4 fruit fly cellular contexts compared by ENCODE assay signal in genomic region chr3L:10637819-10638218, dm6.
TF ChIP-seq lines count a peak whose summit lies in the region.

Gene Cnep1r2 (plus strand): TSS chr3L:10638146.

TF ChIP-seq in whole organism, adult, 20 proteins besides CTCF, POLR2A, EP300 and RAD21 (continued from another document):
- TF ChIP-seq CG7101 (tag; optimal IDR thresholded peaks at IDR 0.05; lab: Kevin White, UChicago) (peak; percentile 98), CG12768 (GFP tag; optimal IDR thresholded peaks at IDR 0.05; lab: Kevin White, UChicago) (peak; percentile 95)

TF ChIP-seq in whole organism, embryonic, 481 proteins besides CTCF, POLR2A, EP300 and RAD21 (continued from another document and continues in another):
- TF ChIP-seq HmgD (GFP tag; optimal IDR thresholded peaks at IDR 0.05; lab: Kevin White, UChicago) = no peak
- TF ChIP-seq gem (tag; optimal IDR thresholded peaks at IDR 0.05; lab: Kevin White, UChicago) = peak; percentile 99
- TF ChIP-seq dan (GFP tag; IDR thresholded peaks at IDR 0.05; lab: Robert Waterston, UW) = peak; percentile 80
- peak; percentile 92 for TF ChIP-seq ATbp (GFP tag; optimal IDR thresholded peaks at IDR 0.05; lab: Kevin White, UChicago)
- TF ChIP-seq Nf-YA (GFP tag; IDR thresholded peaks at IDR 0.05; lab: Robert Waterston, UW) = peak; percentile 82
- peak; percentile 97 for TF ChIP-seq gcm (GFP tag; optimal IDR thresholded peaks at IDR 0.05; lab: Kevin White, UChicago)
- TF ChIP-seq Lim3 (GFP tag; IDR thresholded peaks at IDR 0.05; lab: Robert Waterston, UW) = peak; percentile 72
- peak; percentile 89 for TF ChIP-seq CG6683 (GFP tag; optimal IDR thresholded peaks at IDR 0.05; lab: Kevin White, UChicago)
- TF ChIP-seq ERR (GFP tag; optimal IDR thresholded peaks at IDR 0.05; lab: Kevin White, UChicago) = no peak
- peak; percentile 96 for TF ChIP-seq CG13894 (tag; optimal IDR thresholded peaks at IDR 0.05; lab: Kevin White, UChicago)
- peak; percentile 84 for TF ChIP-seq CG18476 (GFP tag; optimal IDR thresholded peaks at IDR 0.05; lab: Kevin White, UChicago)
- peak; percentile 98 for TF ChIP-seq CG4404 (GFP tag; IDR thresholded peaks at IDR 0.05; lab: Robert Waterston, UW)
- TF ChIP-seq sd (tag; optimal IDR thresholded peaks at IDR 0.05; lab: Kevin White, UChicago) = peak; percentile 93
- peak; percentile 97 for TF ChIP-seq CG12659 (GFP tag; optimal IDR thresholded peaks at IDR 0.05; lab: Kevin White, UChicago)
- TF ChIP-seq kni (GFP tag; optimal IDR thresholded peaks at IDR 0.05; lab: Kevin White, UChicago) = no peak
- TF ChIP-seq CG4707 (GFP tag; optimal IDR thresholded peaks at IDR 0.05; lab: Kevin White, UChicago) = peak; percentile 72
- TF ChIP-seq trem (tag; optimal IDR thresholded peaks at IDR 0.05; lab: Kevin White, UChicago) = peak; percentile 95
- TF ChIP-seq bsh (GFP tag; optimal IDR thresholded peaks at IDR 0.05; lab: Kevin White, UChicago) = peak; percentile 83 to 97
- TF ChIP-seq CG3726 (GFP tag; IDR thresholded peaks at IDR 0.05; lab: Robert Waterston, UW) = peak; percentile 88; the same call in 2 of the 3 replicates
- TF ChIP-seq Gsc (GFP tag; IDR thresholded peaks at IDR 0.05; lab: Robert Waterston, UW) = no peak
- peak; percentile 98 for TF ChIP-seq CG2678 (tag; optimal IDR thresholded peaks at IDR 0.05; lab: Kevin White, UChicago)
- peak; percentile 96 for TF ChIP-seq E2f1 (GFP tag; IDR thresholded peaks at IDR 0.05; lab: Robert Waterston, UW)
- TF ChIP-seq CG33557 (GFP tag; optimal IDR thresholded peaks at IDR 0.05; lab: Kevin White, UChicago) = peak; percentile 98
- peak; percentile 79 for TF ChIP-seq Poxn (GFP tag; IDR thresholded peaks at IDR 0.05; lab: Robert Waterston, UW)
- peak; percentile 57 for TF ChIP-seq CG12071 (GFP tag; optimal IDR thresholded peaks at IDR 0.05; lab: Kevin White, UChicago)
- TF ChIP-seq pfk (GFP tag; optimal IDR thresholded peaks at IDR 0.05; lab: Kevin White, UChicago) = peak; percentile 59
- TF ChIP-seq Rfx (GFP tag; IDR thresholded peaks at IDR 0.05; lab: Robert Waterston, UW) = peak; percentile 97
- TF ChIP-seq Dref (GFP tag; IDR thresholded peaks at IDR 0.05; lab: Robert Waterston, UW) = no peak
- peak; percentile 91 for TF ChIP-seq CG11560 (tag; IDR thresholded peaks at IDR 0.05; lab: Robert Waterston, UW)
- TF ChIP-seq Awh (GFP tag; IDR thresholded peaks at IDR 0.05; lab: Robert Waterston, UW) = peak; percentile 93
- peak; percentile 96 for TF ChIP-seq CG9727 (GFP tag; optimal IDR thresholded peaks at IDR 0.05; lab: Kevin White, UChicago)
- peak; percentile 60 for TF ChIP-seq ab (GFP tag; optimal IDR thresholded peaks at IDR 0.05; lab: Kevin White, UChicago)
- TF ChIP-seq CG2129 (GFP tag; IDR thresholded peaks at IDR 0.05; lab: Robert Waterston, UW; ENCODE audit: partially characterized antibody) = no peak
- no peak for TF ChIP-seq grn (GFP tag; optimal IDR thresholded peaks at IDR 0.05; lab: Kevin White, UChicago)
- TF ChIP-seq hth (optimal IDR thresholded peaks at IDR 0.05; lab: Kevin White, UChicago) = no peak
- peak; percentile 98 for TF ChIP-seq CG3847 (GFP tag; IDR thresholded peaks at IDR 0.05; lab: Robert Waterston, UW)
- TF ChIP-seq pho (GFP tag; optimal IDR thresholded peaks at IDR 0.05; lab: Kevin White, UChicago) = peak; percentile 58
- TF ChIP-seq CG33213 (GFP tag; optimal IDR thresholded peaks at IDR 0.05; lab: Kevin White, UChicago) = peak; percentile 31
- peak in 1 of 2 experiments; percentile 81 for TF ChIP-seq insv (GFP tag; optimal IDR thresholded peaks at IDR 0.05; lab: Kevin White, UChicago)
- no peak for TF ChIP-seq NC2α (GFP tag; optimal IDR thresholded peaks at IDR 0.05; lab: Kevin White, UChicago)
- TF ChIP-seq CG18619 (GFP tag; optimal IDR thresholded peaks at IDR 0.05; lab: Kevin White, UChicago) = peak; percentile 96
- TF ChIP-seq ham (GFP tag; IDR thresholded peaks at IDR 0.05; lab: Robert Waterston, UW) = peak; percentile 75; the same call in 1 of the 2 replicates
- peak; percentile 82 for TF ChIP-seq CG17612 (GFP tag; IDR thresholded peaks at IDR 0.05; lab: Robert Waterston, UW)

TF ChIP-seq in whole organism, prepupa, 60 proteins besides CTCF, POLR2A, EP300 and RAD21 (continued from another document):
- TF ChIP-seq topi (GFP tag; optimal IDR thresholded peaks at IDR 0.05; lab: Kevin White, UChicago) (peak; percentile 86), lz (GFP tag; optimal IDR thresholded peaks at IDR 0.05; lab: Kevin White, UChicago) (peak; percentile 85), CG6163 (GFP tag; IDR thresholded peaks at IDR 0.05; lab: Robert Waterston, UW) (peak; percentile 92; the same call in 2 of the 3 replicates), Ets21C (GFP tag; optimal IDR thresholded peaks at IDR 0.05; lab: Kevin White, UChicago) (peak; percentile 75), CG11294 (GFP tag; IDR thresholded peaks at IDR 0.05; lab: Robert Waterston, UW) (peak; percentile 92), Eip93F (GFP tag; optimal IDR thresholded peaks at IDR 0.05; lab: Kevin White, UChicago) (peak; percentile 66), ss (GFP tag; optimal IDR thresholded peaks at IDR 0.05; lab: Kevin White, UChicago) (peak in 1 of 2 experiments; percentile 96), CG6854 (GFP tag; optimal IDR thresholded peaks at IDR 0.05; lab: Kevin White, UChicago) (peak; percentile 90), svp (GFP tag; lab: Kevin White, UChicago) (no peak), Eip78C (GFP tag; lab: Kevin White, UChicago) (peak; percentile 94), CG8632 (GFP tag; optimal IDR thresholded peaks at IDR 0.05; lab: Kevin White, UChicago) (peak; percentile 93), CG3032 (tag; optimal IDR thresholded peaks at IDR 0.05; lab: Kevin White, UChicago) (peak; percentile 97), CG11762 (GFP tag; optimal IDR thresholded peaks at IDR 0.05; lab: Kevin White, UChicago; ENCODE audit: insufficient read depth) (peak; percentile 76), CG10631 (GFP tag; optimal IDR thresholded peaks at IDR 0.05; lab: Kevin White, UChicago) (peak; percentile 97), Hr4 (GFP tag; optimal IDR thresholded peaks at IDR 0.05; lab: Kevin White, UChicago) (no peak), dac (GFP tag; optimal IDR thresholded peaks at IDR 0.05; lab: Kevin White, UChicago) (peak; percentile 80), Hr39 (GFP tag; optimal IDR thresholded peaks at IDR 0.05; lab: Kevin White, UChicago) (peak; percentile 85), acj6 (GFP tag; optimal IDR thresholded peaks at IDR 0.05; lab: Kevin White, UChicago) (peak; percentile 92), CG9139 (GFP tag; optimal IDR thresholded peaks at IDR 0.05; lab: Kevin White, UChicago) (peak; percentile 88), CG7368 (GFP tag; optimal IDR thresholded peaks at IDR 0.05; lab: Kevin White, UChicago) (no peak), Sox14 (GFP tag; optimal IDR thresholded peaks at IDR 0.05; lab: Kevin White, UChicago) (peak; percentile 84), OdsH (GFP tag; optimal IDR thresholded peaks at IDR 0.05; lab: Kevin White, UChicago) (peak; percentile 93), fd59A (GFP tag; optimal IDR thresholded peaks at IDR 0.05; lab: Kevin White, UChicago) (peak; percentile 75), CG15336 (GFP tag; IDR thresholded peaks at IDR 0.05; lab: Robert Waterston, UW) (peak; percentile 94), CG4318 (GFP tag; optimal IDR thresholded peaks at IDR 0.05; lab: Kevin White, UChicago) (peak; percentile 91), Gug (GFP tag; IDR thresholded peaks at IDR 0.05; lab: Robert Waterston, UW) (peak; percentile 91), CG6808 (GFP tag; optimal IDR thresholded peaks at IDR 0.05; lab: Kevin White, UChicago) (peak; percentile 88), CG16779 (tag; optimal IDR thresholded peaks at IDR 0.05; lab: Kevin White, UChicago) (no peak), Blimp-1 (GFP tag; optimal IDR thresholded peaks at IDR 0.05; lab: Kevin White, UChicago) (peak; percentile 88), Eip75B (GFP tag; optimal IDR thresholded peaks at IDR 0.05; lab: Kevin White, UChicago) (peak; percentile 82), spab (GFP tag; optimal IDR thresholded peaks at IDR 0.05; lab: Kevin White, UChicago) (peak; percentile 87), dsx (GFP tag; optimal IDR thresholded peaks at IDR 0.05; lab: Kevin White, UChicago; ENCODE audit: poor library complexity, severe bottlenecking) (peak; percentile 94), esn (GFP tag; optimal IDR thresholded peaks at IDR 0.05; lab: Kevin White, UChicago) (peak; percentile 92), CG1621 (tag; optimal IDR thresholded peaks at IDR 0.05; lab: Kevin White, UChicago) (no peak), CG8319 (GFP tag; optimal IDR thresholded peaks at IDR 0.05; lab: Kevin White, UChicago) (peak; percentile 83), CG6792 (GFP tag; optimal IDR thresholded peaks at IDR 0.05; lab: Kevin White, UChicago) (peak; percentile 87), CG31627 (GFP tag; optimal IDR thresholded peaks at IDR 0.05; lab: Kevin White, UChicago) (peak; percentile 84), CG10669 (GFP tag; optimal IDR thresholded peaks at IDR 0.05; lab: Kevin White, UChicago) (peak; percentile 89), CG32006 (GFP tag; optimal IDR thresholded peaks at IDR 0.05; lab: Kevin White, UChicago) (peak; percentile 96), fkh (GFP tag; optimal IDR thresholded peaks at IDR 0.05; lab: Kevin White, UChicago) (peak; percentile 78)

TF ChIP-seq in whole organism, wandering third instar larva, 38 proteins besides CTCF, POLR2A, EP300 and RAD21 (continued from another document):
- peak; percentile 64 for TF ChIP-seq sv (GFP tag; optimal IDR thresholded peaks at IDR 0.05; lab: Kevin White, UChicago)
- peak; percentile 69 for TF ChIP-seq Rel (GFP tag; optimal IDR thresholded peaks at IDR 0.05; lab: Kevin White, UChicago)
- TF ChIP-seq Rel (tag; optimal IDR thresholded peaks at IDR 0.05; lab: Kevin White, UChicago) = peak; percentile 89
- TF ChIP-seq GATAd (GFP tag; optimal IDR thresholded peaks at IDR 0.05; lab: Kevin White, UChicago) = peak; percentile 54
- peak; percentile 93 for TF ChIP-seq dmrt93B (GFP tag; optimal IDR thresholded peaks at IDR 0.05; lab: Kevin White, UChicago)
- peak; percentile 30 for TF ChIP-seq Mio (GFP tag; optimal IDR thresholded peaks at IDR 0.05; lab: Kevin White, UChicago)
- TF ChIP-seq dl (GFP tag; optimal IDR thresholded peaks at IDR 0.05; lab: Kevin White, UChicago; ENCODE audit: insufficient read depth in 1 of 2, partially characterized antibody in 2 of 2) = no peak
- peak; percentile 83 for TF ChIP-seq Hnf4 (GFP tag; optimal IDR thresholded peaks at IDR 0.05; lab: Kevin White, UChicago)
- no peak for TF ChIP-seq brk (GFP tag; optimal IDR thresholded peaks at IDR 0.05; lab: Kevin White, UChicago)
